Worm (Caenorhabditis elegans) whole organism, late embryonic: ENCODE data around the gene K09C4.2.

Experiments
- ahr-1 ChIP-seq: sonication (generic microtip); optimal IDR thresholded peaks from 2 replicates; lab custom pipeline; 2016; ENCODE audit warnings: missing genetic modification characterization, missing compliant biosample characterization
- ama-1 ChIP-seq: fragments of 150-350 bp; optimal IDR thresholded peaks from 2 replicates; lab custom pipeline; 2014
- dve-1 ChIP-seq: sonication (generic microtip); optimal IDR thresholded peaks from 2 replicates; lab custom pipeline; 2017; ENCODE audit warnings: antibody characterized with exemption, mild to moderate bottlenecking, missing genetic modification characterization, missing compliant biosample characterization
- elt-2 ChIP-seq: sonication (generic microtip); optimal IDR thresholded peaks from 2 replicates; lab custom pipeline; 2016; ENCODE audit warnings: missing genetic modification reagents, missing genetic modification characterization, missing compliant biosample characterization
- elt-4 ChIP-seq: sonication (generic microtip); optimal IDR thresholded peaks from 2 replicates; lab custom pipeline; 2016; ENCODE audit warnings: missing genetic modification characterization, missing compliant biosample characterization
- ets-4 ChIP-seq: sonication (generic microtip); optimal IDR thresholded peaks from 2 replicates; lab custom pipeline; 2016; ENCODE audit warnings: missing genetic modification characterization, missing compliant biosample characterization
- pha-4 ChIP-seq: fragments of 150-350 bp; optimal IDR thresholded peaks from 2 replicates; lab custom pipeline; 2018; ENCODE audit warnings: missing biosample characterization, missing genetic modification reagents, missing genetic modification characterization
- rnt-1 ChIP-seq: sonication (generic microtip); optimal IDR thresholded peaks from 2 replicates; lab custom pipeline; 2016; ENCODE audit warnings: missing genetic modification characterization, missing compliant biosample characterization

DNA sequence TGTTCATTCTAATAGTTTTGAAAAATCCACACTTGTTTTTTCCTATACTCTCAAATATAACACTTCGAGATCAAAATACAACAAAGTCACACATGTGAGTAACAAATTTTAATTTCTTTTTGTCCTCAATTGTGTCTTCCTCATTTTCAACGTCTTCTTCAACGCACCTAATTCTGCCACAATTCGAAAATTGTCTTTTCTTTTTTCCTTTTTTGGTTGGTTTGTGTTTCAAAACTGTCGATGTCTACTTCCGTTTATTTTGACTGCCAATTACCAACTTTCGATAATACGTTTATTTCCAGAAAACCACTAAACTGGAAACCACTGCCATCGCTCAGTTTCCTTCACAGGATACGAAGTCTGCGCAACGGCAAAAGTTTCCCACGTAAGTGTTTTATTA lies 36.5 kb downstream of the K09C4.2 start, which contains the start of gene F11D5.1:
- TF ChIP-seq elt-2 (tag; lab: Kevin White, UChicago): no peak
- TF ChIP-seq ahr-1 (tag; lab: Kevin White, UChicago): no peak
- no peak for TF ChIP-seq ets-4 (tag; lab: Kevin White, UChicago)
- TF ChIP-seq rnt-1 (tag; lab: Kevin White, UChicago): no peak
- TF ChIP-seq elt-4: no peak
- no peak for TF ChIP-seq dve-1 (tag; lab: Kevin White, UChicago)
- no peak for TF ChIP-seq ama-1 (lab: Kevin White, UChicago)
- TF ChIP-seq pha-4 (tag; lab: Kevin White, UChicago): no peak
